Worm (Caenorhabditis elegans) whole organism, L1 larva: ENCODE measurements around the gene srz-20.

Experiments
- ceh-8 ChIP-seq: fragments of 200-800 bp; sonication (Bioruptor generic); optimal IDR thresholded peaks from 2 replicates; lab custom pipeline; 2018; ENCODE audit warnings: mild to moderate bottlenecking, missing genetic modification characterization, moderate library complexity, missing compliant biosample characterization
- efl-1 ChIP-seq, 4 experiments: fragments of 150-350 bp; optimal IDR thresholded peaks in 3 of 4; peaks in 1 of 4; 1 replicate in 1 of 4; 2 replicates in 3 of 4; lab custom pipeline; 2014; ENCODE audit warnings: missing biosample characterization in 2 of 4, missing genetic modification characterization in 2 of 4, missing genetic modification reagents in 2 of 4
- fos-1 ChIP-seq: fragments of 150-350 bp; optimal IDR thresholded peaks from 2 replicates; lab custom pipeline; 2014; ENCODE audit warnings: missing biosample characterization, missing genetic modification characterization
- hpl-2 ChIP-seq: fragments of 150-350 bp; optimal IDR thresholded peaks from 2 replicates; lab custom pipeline; 2014; ENCODE audit warnings: missing biosample characterization, missing genetic modification reagents, missing genetic modification characterization
- lin-15B ChIP-seq: fragments of 150-350 bp; sonication (generic microtip); optimal IDR thresholded peaks from 3 replicates; lab custom pipeline; 2014; ENCODE audit warnings: missing biosample characterization, missing genetic modification characterization
- lir-3 ChIP-seq: sonication (generic microtip); optimal IDR thresholded peaks from 2 replicates; lab custom pipeline; 2016; ENCODE audit warnings: mild to moderate bottlenecking, missing genetic modification characterization, moderate library complexity, missing compliant biosample characterization; ENCODE audit not compliant: poor library complexity
- mep-1 ChIP-seq: fragments of 150-350 bp; optimal IDR thresholded peaks from 2 replicates; lab custom pipeline; 2014; ENCODE audit warnings: missing biosample characterization, missing genetic modification characterization
- nhr-11 ChIP-seq: fragments of 150-350 bp; optimal IDR thresholded peaks from 2 replicates; lab custom pipeline; 2014; ENCODE audit warnings: missing biosample characterization, missing genetic modification characterization
- nhr-28 ChIP-seq: fragments of 150-350 bp; optimal IDR thresholded peaks from 2 replicates; lab custom pipeline; 2014; ENCODE audit warnings: missing biosample characterization, missing genetic modification characterization
- nhr-76 ChIP-seq: sonication (generic microtip); optimal IDR thresholded peaks from 2 replicates; lab custom pipeline; 2017; ENCODE audit warnings: missing biosample characterization, missing genetic modification characterization
- snpc-4 ChIP-seq: fragments of 150-350 bp; optimal IDR thresholded peaks from 2 replicates; lab custom pipeline; 2014; ENCODE audit warnings: missing biosample characterization, missing genetic modification characterization
- snu-23 ChIP-seq: sonication (generic microtip); optimal IDR thresholded peaks from 2 replicates; lab custom pipeline; 2016; ENCODE audit warnings: missing genetic modification characterization, missing compliant biosample characterization

DNA sequence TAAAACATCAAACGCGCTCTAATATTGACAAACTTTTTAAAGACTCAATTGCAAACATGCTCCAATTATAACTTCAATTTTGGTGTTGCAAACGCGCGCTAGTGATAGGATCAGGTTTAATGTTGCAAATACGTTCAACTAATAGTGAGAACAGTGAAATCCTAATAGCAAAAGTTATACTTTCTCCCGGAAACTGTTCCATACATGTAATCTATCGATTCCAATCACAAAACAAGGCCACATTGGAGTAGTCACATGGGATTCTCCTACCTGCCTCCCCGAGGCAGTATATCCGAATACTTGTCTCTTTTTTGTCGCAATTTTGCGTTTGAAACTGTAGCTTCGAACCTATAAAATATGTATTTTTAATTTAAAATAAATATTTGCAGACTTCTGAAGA is 45.5 kb upstream of the srz-20 start:
- TF ChIP-seq snpc-4 (tag; lab: Kevin White, UChicago) (no peak), mep-1 (tag; lab: Kevin White, UChicago) (no peak), nhr-28 (tag; lab: Kevin White, UChicago) (no peak), fos-1 (tag; lab: Kevin White, UChicago) (no peak), hpl-2 (GFP tag; lab: Kevin White, UChicago) (no peak), nhr-11 (tag; lab: Kevin White, UChicago) (no peak), nhr-76 (no peak), snu-23 (no peak), lir-3 (tag; lab: Kevin White, UChicago) (no peak), efl-1 (optimal IDR thresholded peaks at IDR 0.05; lab: Kevin White, UChicago) (no peak), efl-1 (GFP tag; optimal IDR thresholded peaks at IDR 0.05 in 1 of 2; lab: Kevin White, UChicago) (no peak), lin-15B (tag; lab: Kevin White, UChicago) (no peak), ceh-8 (GFP tag; lab: Kevin White, UChicago) (no peak)
